Worm (Caenorhabditis elegans) whole organism, L3 larva: ENCODE measurements around the gene F45G2.8.

Experiments used
- egl-27 ChIP-seq: sonication (generic microtip); optimal IDR thresholded peaks from 4 replicates; lab custom pipeline; 2017; ENCODE audit warnings: missing biosample characterization, missing genetic modification reagents, missing genetic modification characterization
- jun-1 ChIP-seq: fragments of 150-350 bp; optimal IDR thresholded peaks from 2 replicates; lab custom pipeline; 2014; ENCODE audit warnings: missing biosample characterization, missing genetic modification reagents, missing genetic modification characterization
- nhr-12 ChIP-seq: fragments of 150-350 bp; optimal IDR thresholded peaks from 2 replicates; lab custom pipeline; 2014; ENCODE audit warnings: missing biosample characterization, missing genetic modification characterization
- tbx-2 ChIP-seq: sonication (generic microtip); optimal IDR thresholded peaks from 2 replicates; lab custom pipeline; 2016; ENCODE audit warnings: mild to moderate bottlenecking, missing genetic modification characterization, missing compliant biosample characterization
- unc-39 ChIP-seq: sonication (generic microtip); optimal IDR thresholded peaks from 4 replicates; lab custom pipeline; 2017; ENCODE audit warnings: missing biosample characterization, missing genetic modification characterization

- no peak for TF ChIP-seq egl-27 (tag; lab: Kevin White, UChicago)
- TF ChIP-seq unc-39 (tag; lab: Kevin White, UChicago) = no peak
- TF ChIP-seq tbx-2 (tag; lab: Kevin White, UChicago) = no peak
- no peak for TF ChIP-seq nhr-12 (tag; lab: Kevin White, UChicago)
- no peak for TF ChIP-seq jun-1 (tag; lab: Kevin White, UChicago)
Observed at ce11 chrIII:13426036-13426435, 9.4 kb downstream of the F45G2.8 start, which contains the start of gene cope-1.
